Worm (Caenorhabditis elegans): ENCODE data around the gene R05G6.3.

R05G6.3 gene

DNA sequence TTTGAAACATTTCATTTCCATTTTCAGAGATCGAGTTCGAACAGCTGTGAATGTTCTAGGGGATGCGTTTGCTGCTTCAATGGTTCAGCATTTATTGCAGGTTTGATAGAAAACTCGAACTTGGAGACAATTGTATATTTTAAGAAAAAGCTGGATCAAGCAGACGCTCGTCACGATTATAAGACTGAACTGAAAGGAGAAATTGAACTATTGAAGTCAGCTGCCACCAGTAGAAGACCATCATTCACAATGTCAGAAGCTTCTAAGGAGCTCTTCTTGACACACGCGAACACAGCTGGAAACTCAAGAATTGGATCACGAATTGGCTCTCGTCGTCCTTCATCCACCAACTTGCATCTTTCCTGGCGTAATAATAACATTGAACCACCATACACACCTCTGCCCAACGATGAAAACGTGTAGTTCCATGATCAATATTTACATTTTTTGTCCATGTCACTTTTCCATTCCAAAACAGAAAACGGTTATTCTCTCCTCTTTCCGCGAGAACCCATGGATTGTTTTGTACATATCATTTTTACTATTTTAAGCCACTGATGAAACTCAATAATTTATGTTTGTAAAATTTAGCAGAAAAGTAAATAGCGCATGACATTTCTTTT lies 10.4 kb upstream of the R05G6.3 start (continued):
- TF ChIP-seq hrde-1 (tag; optimal IDR thresholded peaks at IDR 0.05; ENCODE audit: borderline replicate concordance) (peak; percentile 78), ztf-25 (GFP tag; IDR thresholded peaks at IDR 0.05) (no peak), tbp1 (GFP tag; optimal IDR thresholded peaks at IDR 0.05) (peak; percentile 39), F22D6.2 (tag; optimal IDR thresholded peaks at IDR 0.05) (no peak), hlh-26 (GFP tag; conservative IDR thresholded peaks at IDR 0.05) (no peak), C06A6.2 (GFP tag; conservative IDR thresholded peaks at IDR 0.05) (peak; percentile 48; the same call in 1 of the 2 replicates), ceh-100 (GFP tag; IDR thresholded peaks at IDR 0.05) (no peak), madf-3 (GFP tag; IDR thresholded peaks at IDR 0.05) (peak; percentile 81; the same call in 1 of the 2 replicates), egl-18 (GFP tag; IDR thresholded peaks at IDR 0.05) (no peak), atf-7 (tag; optimal IDR thresholded peaks at IDR 0.05) (no peak), sea-2 (GFP tag; IDR thresholded peaks at IDR 0.05) (no peak), aptf-2 (GFP tag; conservative IDR thresholded peaks at IDR 0.05) (no peak), chd-7 (tag; optimal IDR thresholded peaks at IDR 0.05) (peak; percentile 62), repo-1 (tag; optimal IDR thresholded peaks at IDR 0.05) (peak; percentile 88), ccch-3 (GFP tag; optimal IDR thresholded peaks at IDR 0.05) (no peak)

DNA sequence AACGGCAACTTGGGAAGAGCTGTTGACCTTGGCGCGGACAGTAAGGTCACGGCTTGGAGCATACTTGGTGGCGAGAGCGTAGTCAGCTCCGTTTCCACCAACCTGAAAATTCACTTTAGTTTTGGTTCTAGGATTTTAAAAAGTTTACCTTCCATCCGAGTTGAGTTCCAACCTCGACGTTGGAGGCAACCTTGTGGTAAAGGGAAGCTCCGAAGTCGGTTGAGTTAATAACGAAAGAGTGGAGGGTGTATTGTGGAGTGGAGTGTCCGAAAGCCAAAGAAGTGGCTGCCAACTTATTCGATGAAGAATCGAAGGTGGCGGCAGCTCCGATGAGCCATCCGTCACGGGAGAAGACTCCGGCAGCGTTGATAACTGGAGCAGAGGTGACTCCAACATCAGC lies 9.6 kb upstream of the R05G6.3 start:
- TF ChIP-seq akir-1 (GFP tag; optimal IDR thresholded peaks at IDR 0.05) (no peak), hmg-1.2 (GFP tag; IDR thresholded peaks at IDR 0.05) (0 out of 2 replicates have a peak, but pooled peaks have one; percentile 6), ztf-25 (GFP tag; IDR thresholded peaks at IDR 0.05) (no peak), mes-4 (tag; optimal IDR thresholded peaks at IDR 0.05) (no peak), ets-4 (GFP tag; optimal IDR thresholded peaks at IDR 0.05) (peak; percentile 5), nhr-80 (tag; optimal IDR thresholded peaks at IDR 0.05) (no peak), ztf-28 (GFP tag; IDR thresholded peaks at IDR 0.05) (no peak), fkh-3 (tag; optimal IDR thresholded peaks at IDR 0.05) (no peak), let-607 (tag; optimal IDR thresholded peaks at IDR 0.05) (no peak), K12H6.12 (tag; optimal IDR thresholded peaks at IDR 0.05) (no peak), Y53G8AR.9 (GFP tag; conservative IDR thresholded peaks at IDR 0.05) (0 out of 2 replicates have a peak, but pooled peaks have one; percentile 46), F22D6.2 (tag; optimal IDR thresholded peaks at IDR 0.05) (no peak), rpc-1 (optimal IDR thresholded peaks at IDR 0.05) (no peak), rpc-1 (tag; optimal IDR thresholded peaks at IDR 0.05) (no peak), F37B4.10 (GFP tag; IDR thresholded peaks at IDR 0.05) (no peak), atf-7 (tag; optimal IDR thresholded peaks at IDR 0.05) (no peak), hlh-26 (GFP tag; conservative IDR thresholded peaks at IDR 0.05) (no peak), madf-6 (GFP tag; IDR thresholded peaks at IDR 0.05) (0 out of 2 replicates have a peak, but pooled peaks have one; percentile 9), ama-1 (optimal IDR thresholded peaks at IDR 0.05) (no peak), ama-1 (GFP tag; optimal IDR thresholded peaks at IDR 0.05) (no peak), hmg-20 (GFP tag; IDR thresholded peaks at IDR 0.05) (no peak), ceh-79 (tag; optimal IDR thresholded peaks at IDR 0.05) (no peak), pbrm-1 (GFP tag; IDR thresholded peaks at IDR 0.05) (0 out of 2 replicates have a peak, but pooled peaks have one; percentile 25), Y67H2A.10 (GFP tag; conservative IDR thresholded peaks at IDR 0.05) (no peak), F55B11.4 (tag; optimal IDR thresholded peaks at IDR 0.05; ENCODE audit: borderline replicate concordance, insufficient read depth) (no peak)

- TF ChIP-seq pbrm-1 (GFP tag; IDR thresholded peaks at IDR 0.05) (peak; percentile 37; the same call in 1 of the 2 replicates), ZK185.1 (tag; optimal IDR thresholded peaks at IDR 0.05; ENCODE audit: poor library complexity, severe bottlenecking) (peak; percentile 54), Y53G8AR.9 (GFP tag; conservative IDR thresholded peaks at IDR 0.05) (peak; percentile 47; the same call in 1 of the 2 replicates), sptf-2 (GFP tag; optimal IDR thresholded peaks at IDR 0.05) (peak; percentile 0), madf-3 (GFP tag; IDR thresholded peaks at IDR 0.05) (0 out of 2 replicates have a peak, but pooled peaks have one; percentile 54), ztf-3 (GFP tag; optimal IDR thresholded peaks at IDR 0.05) (no peak), cebp-1 (GFP tag; IDR thresholded peaks at IDR 0.05) (no peak), cebp-1 (tag; optimal IDR thresholded peaks at IDR 0.05) (peak; percentile 57), Y67H2A.10 (GFP tag; conservative IDR thresholded peaks at IDR 0.05) (0 out of 2 replicates have a peak, but pooled peaks have one; percentile 51), atf-7 (tag; optimal IDR thresholded peaks at IDR 0.05) (no peak), lin-26 (GFP tag; IDR thresholded peaks at IDR 0.05) (no peak), lin-40 (tag; optimal IDR thresholded peaks at IDR 0.05) (peak; percentile 35), lin-54 (GFP tag; optimal IDR thresholded peaks at IDR 0.05) (peak; percentile 21), bed-2 (GFP tag; IDR thresholded peaks at IDR 0.05) (no peak), ceh-40 (GFP tag; IDR thresholded peaks at IDR 0.05) (0 out of 2 replicates have a peak, but pooled peaks have one; percentile 62)
These were observed 9.0 kb upstream of the R05G6.3 start for ce11 chrIV:7507305-7507704.
